Fruit fly (Drosophila melanogaster) whole organism: Measurements from ENCODE around the gene CG31793.

ENCODE experiments used
- Dll ChIP-seq: fragments of >200 bp; optimal IDR thresholded peaks from 2 replicates; lab custom pipeline; 2017
- pan ChIP-seq: fragments of >200 bp; optimal IDR thresholded peaks from 2 replicates; lab custom pipeline; 2017
- psq ChIP-seq: fragments of >200 bp; optimal IDR thresholded peaks from 2 replicates; lab custom pipeline; 2017
- usp ChIP-seq: fragments of >200 bp; optimal IDR thresholded peaks from 2 replicates; lab custom pipeline; 2017; ENCODE audit warnings: missing biosample characterization, missing genetic modification characterization, mixed read lengths

DNA sequence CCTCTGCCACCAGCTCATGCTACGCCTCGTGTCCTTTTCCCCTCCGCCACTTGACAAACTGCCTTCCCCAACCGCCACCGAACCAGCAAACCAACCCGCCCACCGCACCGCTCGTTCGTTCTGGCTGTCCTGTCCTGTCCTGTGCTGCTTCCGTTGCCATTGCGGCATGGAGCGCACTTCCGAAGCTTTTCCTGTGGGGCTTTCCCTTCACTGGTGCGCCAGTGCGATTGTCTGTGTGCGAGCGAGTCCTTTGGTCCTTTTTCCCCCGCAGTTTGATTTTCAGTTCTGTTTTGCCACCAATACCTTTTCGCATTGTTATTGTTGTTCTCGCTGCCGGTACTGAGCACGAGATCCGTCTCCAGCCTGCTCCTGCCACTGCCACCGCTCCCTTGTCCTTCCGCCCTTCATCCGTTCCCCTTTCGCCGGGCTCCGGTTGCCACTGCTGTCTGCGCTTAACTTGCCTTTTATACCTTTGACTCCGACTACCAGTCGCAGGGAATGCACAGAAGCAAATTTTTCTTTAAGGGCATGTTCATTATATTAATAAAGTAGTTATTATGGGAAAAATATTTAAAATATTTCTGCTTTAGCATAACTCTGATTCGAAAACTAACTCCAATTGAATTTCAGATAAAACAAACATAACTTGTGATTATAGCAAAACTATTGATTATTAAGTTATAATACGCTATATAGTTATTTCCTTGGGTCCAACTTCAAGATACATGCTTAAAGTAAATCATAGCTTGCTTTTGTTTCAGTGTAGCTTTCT lies 21.0 kb downstream of the CG31793 start:
- TF ChIP-seq psq (no peak), Dll (no peak), pan (lab: Kevin White, UChicago) (no peak), usp (GFP tag; lab: Kevin White, UChicago) (no peak)
